Fruit fly (Drosophila melanogaster): ENCODE data around the gene Ski6.

Gene Ski6

dm6 chr2L:13266627-13267026 lies 44.4 kb upstream of the Ski6 start:
- TF ChIP-seq fd102C (GFP tag; optimal IDR thresholded peaks at IDR 0.05) (no peak), CG11696 (GFP tag; IDR thresholded peaks at IDR 0.05) (no peak), pnt (GFP tag; optimal IDR thresholded peaks at IDR 0.05) (no peak), jigr1 (GFP tag; IDR thresholded peaks at IDR 0.05) (no peak), CG6175 (GFP tag; IDR thresholded peaks at IDR 0.05) (no peak), Abd-B (GFP tag; optimal IDR thresholded peaks at IDR 0.05) (no peak), CG3838 (GFP tag; optimal IDR thresholded peaks at IDR 0.05) (no peak), CG13894 (tag; optimal IDR thresholded peaks at IDR 0.05) (no peak), CG16815 (GFP tag; optimal IDR thresholded peaks at IDR 0.05) (no peak), repo (GFP tag; optimal IDR thresholded peaks at IDR 0.05) (no peak), Jarid2 (GFP tag; optimal IDR thresholded peaks at IDR 0.05) (peak; percentile 13), Ssrp (tag; optimal IDR thresholded peaks at IDR 0.05) (no peak), dm (GFP tag; optimal IDR thresholded peaks at IDR 0.05) (no peak), sug (tag; optimal IDR thresholded peaks at IDR 0.05) (no peak), Rx (GFP tag; IDR thresholded peaks at IDR 0.05) (no peak), CG14050 (GFP tag; IDR thresholded peaks at IDR 0.05) (no peak), Ets65A (GFP tag) (peak; percentile 83), CG8388 (GFP tag; optimal IDR thresholded peaks at IDR 0.05) (no peak), bowl (GFP tag; IDR thresholded peaks at IDR 0.05) (no peak), CG13775 (GFP tag; optimal IDR thresholded peaks at IDR 0.05) (no peak), CoRest (tag; optimal IDR thresholded peaks at IDR 0.05) (no peak), nerfin-1 (tag; optimal IDR thresholded peaks at IDR 0.05) (no peak), CG6654 (GFP tag; optimal IDR thresholded peaks at IDR 0.05) (no peak), CG34422 (GFP tag; IDR thresholded peaks at IDR 0.05) (no peak), Poxn (GFP tag; IDR thresholded peaks at IDR 0.05) (no peak), CG10979 (tag; optimal IDR thresholded peaks at IDR 0.05) (no peak), ro (GFP tag; IDR thresholded peaks at IDR 0.05) (no peak), CG17385 (GFP tag; optimal IDR thresholded peaks at IDR 0.05) (no peak), Hr78 (GFP tag; optimal IDR thresholded peaks at IDR 0.05) (no peak), CG10366 (GFP tag; IDR thresholded peaks at IDR 0.05) (no peak), D19A (tag; optimal IDR thresholded peaks at IDR 0.05) (no peak), row (GFP tag; IDR thresholded peaks at IDR 0.05) (0 out of 3 replicates have a peak, but pooled peaks have one; percentile 21), CG11504 (tag; optimal IDR thresholded peaks at IDR 0.05) (peak; percentile 96), Drgx (GFP tag; IDR thresholded peaks at IDR 0.05) (peak; percentile 43; the same call in 1 of the 2 replicates), CG2199 (GFP tag; IDR thresholded peaks at IDR 0.05) (no peak), en (GFP tag; optimal IDR thresholded peaks at IDR 0.05) (no peak), CG9797 (GFP tag; optimal IDR thresholded peaks at IDR 0.05) (no peak), Dip3 (GFP tag; optimal IDR thresholded peaks at IDR 0.05) (no peak), tx (GFP tag; optimal IDR thresholded peaks at IDR 0.05) (no peak), slou (GFP tag; optimal IDR thresholded peaks at IDR 0.05) (no peak), CG2889 (GFP tag; IDR thresholded peaks at IDR 0.05) (no peak), Ets97D (GFP tag; optimal IDR thresholded peaks at IDR 0.05) (no peak), yki (optimal IDR thresholded peaks at IDR 0.05) (no peak), CG2678 (tag; optimal IDR thresholded peaks at IDR 0.05) (no peak), bbx (GFP tag; IDR thresholded peaks at IDR 0.05; ENCODE audit: partially characterized antibody) (no peak), maf-S (GFP tag; optimal IDR thresholded peaks at IDR 0.05) (no peak), CG15601 (tag; optimal IDR thresholded peaks at IDR 0.05) (peak; percentile 5), lab (GFP tag; optimal IDR thresholded peaks at IDR 0.05) (no peak), klu (GFP tag; IDR thresholded peaks at IDR 0.05) (no peak), MESR4 (GFP tag; optimal IDR thresholded peaks at IDR 0.05) (no peak), br (optimal IDR thresholded peaks at IDR 0.05) (no peak), zfh1 (GFP tag; IDR thresholded peaks at IDR 0.05) (no peak), Hr51 (GFP tag; optimal IDR thresholded peaks at IDR 0.05) (no peak)

Measured in whole organism, embryonic.